Fruit fly (Drosophila melanogaster): ENCODE measurements around the gene CG32219.

The CG32219 gene

dm6 chr3L:19901486-19902255 lies 49.3 kb downstream of the CG32219 start:
- no peak for TF ChIP-seq CG8478 (optimal IDR thresholded peaks at IDR 0.05)
- no peak for TF ChIP-seq CTCF (optimal IDR thresholded peaks at IDR 0.05)

DNA sequence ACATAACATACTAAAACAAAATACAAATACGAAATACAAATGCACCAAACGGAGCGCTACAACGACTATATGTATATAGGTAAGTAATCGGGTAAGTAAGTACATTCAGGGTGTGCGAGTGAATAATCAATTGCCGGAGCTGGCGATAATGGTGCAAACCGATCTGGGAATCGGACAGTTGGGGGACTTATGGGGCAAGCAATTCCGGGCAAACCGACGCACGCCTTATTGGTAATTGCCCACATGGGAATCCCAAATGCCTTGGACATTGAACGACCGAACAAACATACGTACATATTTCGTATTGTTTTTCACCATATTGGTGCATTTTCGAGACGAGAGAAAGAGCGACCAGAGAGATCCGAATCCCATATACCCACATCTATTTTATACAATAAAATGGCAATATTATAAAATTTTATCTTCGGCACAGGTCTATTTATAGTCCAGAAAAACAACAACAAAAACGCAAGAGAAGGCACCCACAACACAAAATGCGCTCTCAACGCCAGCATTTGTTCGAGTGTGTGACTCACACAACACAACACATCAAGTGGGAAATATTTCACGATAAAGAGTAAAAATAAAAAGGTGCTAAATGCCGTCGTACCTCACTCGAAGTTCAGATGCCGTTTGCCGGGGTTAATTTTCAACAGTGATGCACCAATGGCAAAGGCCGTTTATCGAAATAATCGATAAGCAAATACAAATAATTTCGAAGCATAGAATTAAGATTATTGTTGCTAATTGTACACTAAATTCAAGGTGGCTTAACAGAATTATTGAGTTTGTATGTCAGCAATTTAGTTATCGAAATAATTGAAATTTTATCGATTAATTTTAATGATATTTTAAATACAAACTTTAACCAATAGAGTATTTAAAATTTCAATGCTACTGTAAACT lies 50.5 kb downstream of the CG32219 start:
- no peak for TF ChIP-seq CTCF (optimal IDR thresholded peaks at IDR 0.05)
- no peak for TF ChIP-seq CG8478 (optimal IDR thresholded peaks at IDR 0.05)

All from S2 (cell line).